Fruit fly (Drosophila melanogaster) whole organism, prepupa: Measurements from ENCODE around the gene cni.

ENCODE experiments used
- Blimp-1 ChIP-seq: fragments of 200-800 bp; sonication (Bioruptor generic); optimal IDR thresholded peaks from 3 replicates; lab custom pipeline; 2017; ENCODE audit warnings: missing biosample characterization, missing genetic modification characterization, mild to moderate bottlenecking, moderate library complexity, missing genetic modification reagents
- CG10669 ChIP-seq: fragments of 200-800 bp; sonication (Bioruptor generic); optimal IDR thresholded peaks from 3 replicates; lab custom pipeline; 2018; ENCODE audit warnings: missing biosample characterization, mild to moderate bottlenecking, missing genetic modification characterization, moderate library complexity
- CG11294 ChIP-seq: fragments of 200-800 bp; sonication (Bioruptor generic); IDR thresholded peaks from 2 replicates; pipeline ENCODE4 v1.3.6; 2022; ENCODE audit warnings: missing biosample characterization, missing genetic modification characterization
- CG11762 ChIP-seq: fragments of 200-800 bp; sonication (Bioruptor generic); optimal IDR thresholded peaks from 3 replicates; lab custom pipeline; 2016; ENCODE audit warnings: missing biosample characterization, missing genetic modification characterization; ENCODE audit not compliant: insufficient read depth
- CG11902 ChIP-seq: fragments of 200-800 bp; sonication (Bioruptor generic); optimal IDR thresholded peaks from 3 replicates; lab custom pipeline; 2016; ENCODE audit warnings: missing biosample characterization, missing genetic modification characterization
- CG15336 ChIP-seq: fragments of 200-800 bp; sonication (Bioruptor generic); IDR thresholded peaks from 2 replicates; pipeline ENCODE4 v1.3.6; 2022; ENCODE audit warnings: missing biosample characterization, missing genetic modification characterization
- CG3032 ChIP-seq: fragments of 200-800 bp; optimal IDR thresholded peaks from 2 replicates; lab custom pipeline; 2019; ENCODE audit warnings: missing biosample characterization, mild to moderate bottlenecking, missing genetic modification characterization, moderate library complexity
- CG31627 ChIP-seq: fragments of 200-800 bp; sonication (Bioruptor generic); optimal IDR thresholded peaks from 3 replicates; lab custom pipeline; 2016; ENCODE audit warnings: missing biosample characterization, missing genetic modification characterization
- CG32006 ChIP-seq: fragments of 200-800 bp; sonication (Bioruptor generic); optimal IDR thresholded peaks from 3 replicates; lab custom pipeline; 2017; ENCODE audit warnings: missing biosample characterization, mild to moderate bottlenecking, missing genetic modification characterization
- CG34406 ChIP-seq: fragments of 200-800 bp; sonication (Bioruptor generic); optimal IDR thresholded peaks from 3 replicates; lab custom pipeline; 2016; ENCODE audit warnings: missing biosample characterization, missing genetic modification characterization
- CG3919 ChIP-seq: fragments of 200-800 bp; sonication (Bioruptor generic); optimal IDR thresholded peaks from 3 replicates; lab custom pipeline; 2016; ENCODE audit warnings: missing biosample characterization, missing genetic modification characterization
- CG4318 ChIP-seq: fragments of 200-800 bp; sonication (Bioruptor generic); optimal IDR thresholded peaks from 3 replicates; lab custom pipeline; 2017; ENCODE audit warnings: missing biosample characterization, mild to moderate bottlenecking, missing genetic modification characterization
- CG6163 ChIP-seq: fragments of 200-800 bp; sonication (Bioruptor generic); IDR thresholded peaks from 3 replicates; pipeline ENCODE4 v1.3.6; 2022; ENCODE audit warnings: missing biosample characterization, missing genetic modification characterization
- CG6276 ChIP-seq: fragments of 200-800 bp; sonication (Bioruptor generic); optimal IDR thresholded peaks from 2 replicates; lab custom pipeline; 2017; ENCODE audit warnings: missing biosample characterization, mild to moderate bottlenecking, missing genetic modification characterization
- CG6792 ChIP-seq: fragments of 200-800 bp; sonication (Bioruptor generic); optimal IDR thresholded peaks from 3 replicates; lab custom pipeline; 2016; ENCODE audit warnings: missing biosample characterization, missing genetic modification characterization
- CG6808 ChIP-seq: fragments of 200-800 bp; sonication (Bioruptor generic); optimal IDR thresholded peaks from 3 replicates; lab custom pipeline; 2017; ENCODE audit warnings: missing biosample characterization, missing genetic modification characterization, mild to moderate bottlenecking, moderate library complexity, missing genetic modification reagents
- CG7368 ChIP-seq: fragments of 200-800 bp; sonication (Bioruptor generic); optimal IDR thresholded peaks from 3 replicates; lab custom pipeline; 2016; ENCODE audit warnings: missing biosample characterization, missing genetic modification characterization
- CG8119 ChIP-seq: fragments of 200-800 bp; sonication (Bioruptor generic); IDR thresholded peaks from 3 replicates; pipeline ENCODE4 v1.3.6; 2022; ENCODE audit warnings: missing biosample characterization, missing genetic modification characterization
- CG8319 ChIP-seq: fragments of 200-800 bp; sonication (Bioruptor generic); optimal IDR thresholded peaks from 3 replicates; lab custom pipeline; 2016; ENCODE audit warnings: missing biosample characterization, missing genetic modification characterization
- CG9139 ChIP-seq: fragments of 200-800 bp; sonication (Bioruptor generic); optimal IDR thresholded peaks from 3 replicates; lab custom pipeline; 2017; ENCODE audit warnings: missing biosample characterization, mild to moderate bottlenecking, missing genetic modification characterization
- Eip75B ChIP-seq: fragments of 200-800 bp; sonication (Bioruptor generic); optimal IDR thresholded peaks from 3 replicates; lab custom pipeline; 2016; ENCODE audit warnings: missing biosample characterization, missing genetic modification characterization
- Eip78C ChIP-seq: fragments of 200-800 bp; sonication (Bioruptor generic); peaks from one replicate; lab custom pipeline; 2016; ENCODE audit warnings: missing biosample characterization, missing genetic modification characterization
- Eip93F ChIP-seq: fragments of 200-800 bp; sonication (Bioruptor generic); optimal IDR thresholded peaks from 2 replicates; lab custom pipeline; 2016; ENCODE audit warnings: missing biosample characterization, mild to moderate bottlenecking, missing genetic modification characterization
- Ets21C ChIP-seq: fragments of 200-800 bp; sonication (Bioruptor generic); optimal IDR thresholded peaks from 3 replicates; lab custom pipeline; 2016; ENCODE audit warnings: missing biosample characterization, missing genetic modification characterization
- Ets96B ChIP-seq: fragments of 200-800 bp; optimal IDR thresholded peaks from 2 replicates; lab custom pipeline; 2019; ENCODE audit warnings: missing biosample characterization, mild to moderate bottlenecking, missing genetic modification characterization, moderate library complexity
- Gug ChIP-seq: fragments of 200-800 bp; sonication (Bioruptor generic); IDR thresholded peaks from 2 replicates; pipeline ENCODE4 v1.3.6; 2022; ENCODE audit warnings: missing biosample characterization, missing genetic modification characterization
- Hr39 ChIP-seq: fragments of 200-800 bp; sonication (Bioruptor generic); optimal IDR thresholded peaks from 2 replicates; lab custom pipeline; 2016; ENCODE audit warnings: missing biosample characterization, missing genetic modification characterization
- Hr4 ChIP-seq: fragments of 200-800 bp; sonication (Bioruptor generic); optimal IDR thresholded peaks from 3 replicates; lab custom pipeline; 2016; ENCODE audit warnings: missing biosample characterization, missing genetic modification characterization
- Met ChIP-seq: fragments of 200-800 bp; sonication (Bioruptor generic); optimal IDR thresholded peaks from 3 replicates; lab custom pipeline; 2016; ENCODE audit warnings: missing biosample characterization, missing genetic modification characterization
- Smox ChIP-seq: fragments of 200-800 bp; sonication (Bioruptor generic); optimal IDR thresholded peaks from 3 replicates; lab custom pipeline; 2016; ENCODE audit warnings: missing biosample characterization, missing genetic modification characterization
- Sox102F ChIP-seq: fragments of 200-800 bp; sonication (Bioruptor generic); optimal IDR thresholded peaks from 2 replicates; lab custom pipeline; 2016; ENCODE audit warnings: missing biosample characterization, mild to moderate bottlenecking, missing genetic modification characterization
- Sox14 ChIP-seq: fragments of 200-800 bp; sonication (Bioruptor generic); optimal IDR thresholded peaks from 3 replicates; lab custom pipeline; 2016; ENCODE audit warnings: missing biosample characterization, missing genetic modification characterization
- achi ChIP-seq: fragments of 200-800 bp; sonication (Bioruptor generic); optimal IDR thresholded peaks from 3 replicates; lab custom pipeline; 2016; ENCODE audit warnings: missing biosample characterization, missing genetic modification characterization
- acj6 ChIP-seq: fragments of 200-800 bp; sonication (Bioruptor generic); optimal IDR thresholded peaks from 3 replicates; lab custom pipeline; 2016; ENCODE audit warnings: missing biosample characterization, missing genetic modification characterization
- dac ChIP-seq: fragments of 200-800 bp; sonication (Bioruptor generic); optimal IDR thresholded peaks from 2 replicates; lab custom pipeline; 2017; ENCODE audit warnings: missing biosample characterization, mild to moderate bottlenecking, missing genetic modification characterization
- dsx ChIP-seq: fragments of 200-800 bp; optimal IDR thresholded peaks from 3 replicates; lab custom pipeline; 2019; ENCODE audit warnings: missing biosample characterization, mild to moderate bottlenecking, missing genetic modification characterization, moderate library complexity; ENCODE audit not compliant: poor library complexity, severe bottlenecking
- esn ChIP-seq: fragments of 200-800 bp; sonication (Bioruptor generic); optimal IDR thresholded peaks from 2 replicates; lab custom pipeline; 2016; ENCODE audit warnings: missing biosample characterization, mild to moderate bottlenecking, missing genetic modification characterization, moderate library complexity
- fd59A ChIP-seq: fragments of 200-800 bp; sonication (Bioruptor generic); optimal IDR thresholded peaks from 2 replicates; lab custom pipeline; 2017; ENCODE audit warnings: missing biosample characterization, mild to moderate bottlenecking, missing genetic modification characterization, missing genetic modification reagents
- spab ChIP-seq: fragments of 200-800 bp; sonication (Bioruptor generic); optimal IDR thresholded peaks from 2 replicates; lab custom pipeline; 2017; ENCODE audit warnings: missing biosample characterization, mild to moderate bottlenecking, missing genetic modification characterization, missing genetic modification reagents
- ss ChIP-seq, 2 experiments: fragments of 200-800 bp; sonication (Bioruptor generic); optimal IDR thresholded peaks; 2 replicates in 1 of 2; 3 replicates in 1 of 2; lab custom pipeline; 2017 to 2018; ENCODE audit warnings: mild to moderate bottlenecking in 2 of 2, missing biosample characterization in 2 of 2, missing genetic modification characterization in 2 of 2, moderate library complexity in 1 of 2
- svp ChIP-seq: fragments of 200-800 bp; sonication (Bioruptor generic); peaks from one replicate; lab custom pipeline; 2016; ENCODE audit warnings: missing biosample characterization, missing genetic modification characterization
- topi ChIP-seq: fragments of 200-800 bp; sonication (Bioruptor generic); optimal IDR thresholded peaks from 3 replicates; lab custom pipeline; 2016; ENCODE audit warnings: missing biosample characterization, missing genetic modification characterization
- vri ChIP-seq: fragments of 200-800 bp; sonication (Bioruptor generic); optimal IDR thresholded peaks from 3 replicates; lab custom pipeline; 2016; ENCODE audit warnings: missing biosample characterization, mild to moderate bottlenecking, missing genetic modification characterization

Gene cni

DNA sequence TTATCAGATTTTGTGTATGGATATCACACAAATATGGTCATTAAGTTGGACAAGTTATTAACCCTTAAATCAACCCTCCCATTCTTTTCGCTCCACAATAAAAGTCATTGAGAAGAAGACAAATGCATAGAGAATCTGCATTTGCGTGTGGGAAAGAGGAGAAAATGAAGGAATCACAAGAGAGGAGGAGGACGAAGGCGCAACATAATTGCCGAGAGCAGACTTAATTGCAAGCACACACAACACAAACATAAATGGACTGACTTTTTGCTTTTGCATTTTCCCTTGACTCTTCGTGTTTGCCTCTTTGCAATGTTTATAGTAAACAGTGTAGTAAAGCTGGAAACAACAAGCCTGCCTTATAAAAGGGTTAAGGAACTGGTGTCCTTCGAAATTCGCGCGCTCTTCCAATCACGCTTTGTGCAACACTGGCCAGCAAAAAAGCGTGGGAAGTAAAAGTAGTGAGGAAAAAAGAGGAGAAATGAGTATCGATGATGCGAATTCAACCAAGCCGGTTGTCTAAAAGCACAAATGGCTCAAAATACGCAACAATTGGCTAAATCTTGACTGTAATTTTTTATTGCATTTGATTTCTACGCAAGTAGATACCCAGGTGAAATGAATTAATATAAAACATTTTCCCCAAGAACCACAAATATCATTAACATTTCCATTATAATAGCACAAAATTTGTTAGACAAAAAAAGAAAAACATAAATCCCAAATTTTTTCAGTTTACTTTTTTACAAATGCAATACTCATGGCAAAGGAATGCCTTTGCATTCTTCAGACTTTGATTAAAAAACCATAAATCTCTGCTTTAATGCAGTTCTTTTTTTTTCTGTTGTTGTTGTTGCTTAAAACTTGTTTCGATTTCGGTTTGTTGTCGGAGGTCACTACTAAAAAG lies 43.1 kb downstream of the cni start (continued):
- TF ChIP-seq CG6163 (GFP tag; lab: Robert Waterston, UW) (no peak), CG4318 (no peak), CG3919 (GFP tag; lab: Kevin White, UChicago) (peak; percentile 5), Smox (GFP tag; lab: Kevin White, UChicago) (no peak), Gug (GFP tag; lab: Robert Waterston, UW) (no peak), CG6276 (no peak), dsx (peak; percentile 98), esn (no peak), CG32006 (no peak), CG9139 (GFP tag; lab: Kevin White, UChicago) (no peak), Sox102F (no peak), CG6792 (GFP tag; lab: Kevin White, UChicago) (peak; percentile 13), CG6808 (GFP tag; lab: Kevin White, UChicago) (peak; percentile 31), svp (no peak), CG15336 (GFP tag; lab: Robert Waterston, UW) (no peak), Eip93F (GFP tag; lab: Kevin White, UChicago) (no peak), spab (GFP tag; lab: Kevin White, UChicago) (peak; percentile 17), acj6 (GFP tag; lab: Kevin White, UChicago) (peak; percentile 18)

DNA sequence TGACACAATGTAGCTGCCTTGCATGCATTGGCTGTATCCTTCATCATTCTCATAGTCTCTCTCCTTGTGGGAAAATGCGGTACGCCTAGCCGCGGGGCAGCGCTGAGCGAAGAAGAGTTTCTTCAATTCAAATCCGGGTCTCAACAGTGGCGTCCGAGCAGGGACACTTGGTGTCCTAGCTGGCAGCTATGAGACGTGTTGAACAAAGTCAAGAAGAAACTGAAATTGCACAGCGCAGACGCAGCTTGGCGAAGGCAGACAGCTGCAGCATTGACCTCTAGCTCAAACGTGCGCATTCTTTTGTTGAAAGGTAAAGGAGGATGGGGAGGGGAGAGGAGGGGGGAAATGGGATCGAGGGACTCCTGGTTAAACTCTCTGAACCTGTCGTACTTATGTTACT lies 46.8 kb downstream of the cni start:
- TF ChIP-seq spab (GFP tag; lab: Kevin White, UChicago): no peak
- no peak for TF ChIP-seq CG15336 (GFP tag; lab: Robert Waterston, UW)
- no peak for TF ChIP-seq CG6792 (GFP tag; lab: Kevin White, UChicago)
- TF ChIP-seq acj6 (GFP tag; lab: Kevin White, UChicago): no peak
- TF ChIP-seq dac (GFP tag; lab: Kevin White, UChicago): no peak
- no peak for TF ChIP-seq Hr39
- TF ChIP-seq CG3032 (tag; lab: Kevin White, UChicago): no peak
- TF ChIP-seq Eip93F (GFP tag; lab: Kevin White, UChicago): no peak
- no peak for TF ChIP-seq ss (GFP tag; optimal IDR thresholded peaks at IDR 0.05; lab: Kevin White, UChicago)
- TF ChIP-seq, all 60 proteins: peak for 0

DNA sequence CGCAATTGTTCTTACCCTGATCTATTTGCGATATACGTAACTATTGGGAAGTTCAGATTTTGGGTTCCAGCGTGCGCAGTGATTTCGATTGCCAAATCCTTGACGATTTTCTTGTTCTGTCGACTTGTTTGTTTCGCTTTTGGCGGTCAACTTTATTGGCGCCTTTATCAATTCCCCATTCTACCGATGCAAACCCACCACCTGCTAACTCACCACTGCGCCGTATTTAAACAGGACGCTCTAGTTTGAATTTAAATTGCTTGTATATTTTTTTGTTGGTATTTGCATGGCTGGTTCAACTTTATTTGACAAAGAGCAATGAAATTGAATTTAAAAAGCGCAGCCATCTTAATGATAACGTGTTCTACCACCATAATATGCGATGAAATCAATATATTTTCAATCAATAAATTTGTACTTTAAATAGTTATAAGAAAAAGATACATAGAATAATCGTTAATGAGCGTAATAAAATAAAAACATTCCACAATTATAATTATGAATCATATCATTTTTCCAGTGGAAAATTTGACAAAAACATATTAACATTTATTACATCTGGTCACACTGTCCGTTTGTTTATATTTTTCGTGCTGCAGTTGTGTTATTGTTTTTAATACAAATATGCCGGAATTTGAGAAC lies 48.8 kb downstream of the cni start, which contains the start of the genes twe and CG4935:
Gene twe (minus strand): TSS at position 302 of the 642 bp plus-strand sequence.
Gene CG4935 (plus strand): TSS at position 566 of the 642 bp plus-strand sequence.
- TF ChIP-seq Hr39 (no peak), Eip78C (GFP tag; lab: Kevin White, UChicago) (peak; percentile 55), CG6808 (GFP tag; lab: Kevin White, UChicago) (no peak), vri (GFP tag; lab: Kevin White, UChicago) (no peak), CG6163 (GFP tag; lab: Robert Waterston, UW) (no peak), achi (GFP tag; lab: Kevin White, UChicago) (peak; percentile 61), dsx (no peak), CG11902 (no peak), CG11294 (GFP tag; lab: Robert Waterston, UW) (no peak), Ets21C (GFP tag; lab: Kevin White, UChicago) (no peak), Met (no peak), CG6792 (GFP tag; lab: Kevin White, UChicago) (no peak), topi (GFP tag; lab: Kevin White, UChicago) (no peak), CG9139 (GFP tag; lab: Kevin White, UChicago) (no peak), CG6276 (no peak), Blimp-1 (GFP tag; lab: Kevin White, UChicago) (no peak), dac (GFP tag; lab: Kevin White, UChicago) (no peak), spab (GFP tag; lab: Kevin White, UChicago) (no peak), CG10669 (no peak), CG34406 (no peak), CG11762 (no peak), CG8319 (no peak), CG31627 (GFP tag; lab: Kevin White, UChicago) (no peak), Ets96B (tag; lab: Kevin White, UChicago) (no peak), CG7368 (GFP tag; lab: Kevin White, UChicago) (no peak), CG3032 (tag; lab: Kevin White, UChicago) (no peak), CG8119 (GFP tag; lab: Robert Waterston, UW) (no peak), fd59A (GFP tag; lab: Kevin White, UChicago) (no peak), svp (no peak), Hr4 (GFP tag; lab: Kevin White, UChicago) (peak; percentile 71), Eip75B (GFP tag; lab: Kevin White, UChicago) (no peak), esn (no peak), Sox14 (peak; percentile 35)
